Worm (Caenorhabditis elegans): Measurements from ENCODE around the gene T19C4.1.

Gene T19C4.1

ce11 chrV:11123817-11124337 lies 25.6 kb upstream of the T19C4.1 start, which contains the start of the genes atp-5 and lmtr-3 (continued):
- TF ChIP-seq ceh-62 (tag; optimal IDR thresholded peaks at IDR 0.05) = no peak
- no peak for TF ChIP-seq spr-1 (tag; optimal IDR thresholded peaks at IDR 0.05)
- TF ChIP-seq F49E8.2 (tag; optimal IDR thresholded peaks at IDR 0.05; ENCODE audit: borderline replicate concordance) = peak; percentile 9
- peak; percentile 76 for TF ChIP-seq lin-38 (GFP tag; IDR thresholded peaks at IDR 0.05)
- TF ChIP-seq skn-1 (tag; optimal IDR thresholded peaks at IDR 0.05) = no peak
- no peak for TF ChIP-seq R02D3.7 (tag; optimal IDR thresholded peaks at IDR 0.05)
- TF ChIP-seq mxl-3 (GFP tag; optimal IDR thresholded peaks at IDR 0.05) = peak; percentile 76
- no peak for TF ChIP-seq unc-62 (GFP tag; optimal IDR thresholded peaks at IDR 0.05 in 1 of 2)
- TF ChIP-seq unc-62 (tag; optimal IDR thresholded peaks at IDR 0.05) = no peak
- TF ChIP-seq T20F7.1 (GFP tag; optimal IDR thresholded peaks at IDR 0.05) = peak; percentile 68
- no peak for TF ChIP-seq snpc-4 (tag; optimal IDR thresholded peaks at IDR 0.05)
- TF ChIP-seq nhr-10 (tag; optimal IDR thresholded peaks at IDR 0.05) = no peak
- no peak for TF ChIP-seq egl-27 (tag; optimal IDR thresholded peaks at IDR 0.05)
- no peak; the same call in none of the 2 replicates for TF ChIP-seq vab-7 (GFP tag; IDR thresholded peaks at IDR 0.05)
- TF ChIP-seq ceh-82 (tag; optimal IDR thresholded peaks at IDR 0.05) = no peak
- TF ChIP-seq dmd-9 (GFP tag; IDR thresholded peaks at IDR 0.05) = peak; percentile 78
- TF ChIP-seq tra-1 (GFP tag; IDR thresholded peaks at IDR 0.05) = peak; percentile 65; the same call in 1 of the 2 replicates
- peak; percentile 85 for TF ChIP-seq dmd-6 (GFP tag; IDR thresholded peaks at IDR 0.05)
- peak; percentile 52 for TF ChIP-seq nhr-25 (tag; optimal IDR thresholded peaks at IDR 0.05; ENCODE audit: borderline replicate concordance, insufficient read depth)
- TF ChIP-seq dmd-8 (GFP tag; IDR thresholded peaks at IDR 0.05) = no peak
- TF ChIP-seq snpc-1.2 (GFP tag; IDR thresholded peaks at IDR 0.05) = no peak
- no peak for TF ChIP-seq F26F4.8 (GFP tag; conservative IDR thresholded peaks at IDR 0.05)
- peak; percentile 86; the same call in 1 of the 2 replicates for TF ChIP-seq ZK337.2 (GFP tag; IDR thresholded peaks at IDR 0.05)

- TF ChIP-seq T20F7.1 (GFP tag; optimal IDR thresholded peaks at IDR 0.05) (peak; percentile 48), mep-1 (tag; optimal IDR thresholded peaks at IDR 0.05) (no peak), F49E8.2 (tag; optimal IDR thresholded peaks at IDR 0.05; ENCODE audit: borderline replicate concordance) (no peak)
Observed at ce11 chrV:11124922-11125321, 24.6 kb upstream of the T19C4.1 start, which contains the start of gene C06H2.2. Gene C06H2.2, plus strand, starts transcription at chrV:11125222.

- no peak for TF ChIP-seq fkh-10 (GFP tag; optimal IDR thresholded peaks at IDR 0.05)
- TF ChIP-seq vab-7 (GFP tag; IDR thresholded peaks at IDR 0.05) = no peak
- no peak for TF ChIP-seq Y48G9A.11 (GFP tag; IDR thresholded peaks at IDR 0.05)
Observed at ce11 chrV:11127197-11127596, 22.3 kb upstream of the T19C4.1 start, which contains the start of gene jmjd-5. Gene jmjd-5, plus strand, starts transcription at chrV:11127497.

ce11 chrV:11131801-11132200 lies 17.7 kb upstream of the T19C4.1 start:
- TF ChIP-seq aha-1 (tag) = peak; percentile 70
- no peak for TF ChIP-seq pha-4 (GFP tag; IDR thresholded peaks at IDR 0.05)
- TF ChIP-seq pha-4 (tag; optimal IDR thresholded peaks at IDR 0.05) = no peak

- no peak for TF ChIP-seq lin-15B (tag; optimal IDR thresholded peaks at IDR 0.05)
- TF ChIP-seq fos-1 (tag; optimal IDR thresholded peaks at IDR 0.05) = no peak
- TF ChIP-seq ceh-32 (tag; optimal IDR thresholded peaks at IDR 0.05; ENCODE audit: poor library complexity) = no peak
- no peak for TF ChIP-seq dve-1 (tag; optimal IDR thresholded peaks at IDR 0.05; ENCODE audit: insufficient read depth)
- no peak for TF ChIP-seq snpc-4 (tag; optimal IDR thresholded peaks at IDR 0.05)
- no peak for TF ChIP-seq saeg-2 (GFP tag; IDR thresholded peaks at IDR 0.05)
- no peak for TF ChIP-seq ceh-44 (GFP tag; IDR thresholded peaks at IDR 0.05)
- no peak for TF ChIP-seq nhr-77 (tag; optimal IDR thresholded peaks at IDR 0.05)
- no peak for TF ChIP-seq lin-38 (GFP tag; IDR thresholded peaks at IDR 0.05)
- TF ChIP-seq nhr-48 (tag; optimal IDR thresholded peaks at IDR 0.05) = no peak
- TF ChIP-seq daf-12 (tag; optimal IDR thresholded peaks at IDR 0.05) = no peak
- TF ChIP-seq dmd-8 (GFP tag; IDR thresholded peaks at IDR 0.05) = no peak
- no peak for TF ChIP-seq ceh-20 (GFP tag; IDR thresholded peaks at IDR 0.05)
- no peak for TF ChIP-seq dpl-1 (GFP tag; optimal IDR thresholded peaks at IDR 0.05)
Observed at ce11 chrV:11133516-11133915, 16.0 kb upstream of the T19C4.1 start.

Data from whole organism, L4 larva.